Worm (Caenorhabditis elegans) whole organism, late embryonic: ENCODE data around the gene gur-3.

Experiments used
- C08G9.2 ChIP-seq: sonication (generic microtip); optimal IDR thresholded peaks from 2 replicates; lab custom pipeline; 2016; ENCODE audit warnings: mild to moderate bottlenecking, missing genetic modification characterization, moderate library complexity, missing compliant biosample characterization
- F13H6.1 ChIP-seq: sonication (generic microtip); optimal IDR thresholded peaks from 2 replicates; lab custom pipeline; 2016; ENCODE audit warnings: missing genetic modification characterization, missing compliant biosample characterization
- K02D7.2 ChIP-seq: sonication (generic microtip); optimal IDR thresholded peaks from 2 replicates; lab custom pipeline; 2017; ENCODE audit warnings: mild to moderate bottlenecking, missing genetic modification characterization, missing compliant biosample characterization
- K09A11.1 ChIP-seq: sonication (generic microtip); optimal IDR thresholded peaks from 2 replicates; lab custom pipeline; 2017; ENCODE audit warnings: antibody characterized with exemption, mild to moderate bottlenecking, missing genetic modification characterization, missing compliant biosample characterization; ENCODE audit not compliant: insufficient read depth
- Y22D7AL.16 ChIP-seq: sonication (generic microtip); optimal IDR thresholded peaks from 2 replicates; lab custom pipeline; 2016; ENCODE audit warnings: missing genetic modification characterization, missing compliant biosample characterization
- ama-1 ChIP-seq: fragments of 150-350 bp; optimal IDR thresholded peaks from 2 replicates; lab custom pipeline; 2014
- ceh-14 ChIP-seq: sonication (generic microtip); optimal IDR thresholded peaks from 2 replicates; lab custom pipeline; 2016; ENCODE audit warnings: missing genotype, missing genetic modification characterization, missing compliant biosample characterization
- ceh-18 ChIP-seq: sonication (generic microtip); optimal IDR thresholded peaks from 2 replicates; lab custom pipeline; 2016; ENCODE audit warnings: missing genetic modification characterization, missing compliant biosample characterization
- ceh-2 ChIP-seq: sonication (generic microtip); optimal IDR thresholded peaks from 2 replicates; lab custom pipeline; 2016; ENCODE audit warnings: missing genotype, missing genetic modification characterization, missing compliant biosample characterization
- ceh-22 ChIP-seq: sonication (generic microtip); optimal IDR thresholded peaks from 2 replicates; lab custom pipeline; 2017; ENCODE audit warnings: missing biosample characterization, missing genetic modification characterization
- ceh-31 ChIP-seq: sonication (generic microtip); optimal IDR thresholded peaks from 2 replicates; lab custom pipeline; 2016; ENCODE audit warnings: missing genetic modification characterization, missing compliant biosample characterization
- ceh-34 ChIP-seq: sonication (generic microtip); optimal IDR thresholded peaks from 2 replicates; lab custom pipeline; 2016; ENCODE audit warnings: mild to moderate bottlenecking, missing genetic modification characterization, missing compliant biosample characterization
- ceh-45 ChIP-seq: fragments of 200-800 bp; sonication (Bioruptor generic); IDR thresholded peaks from 2 replicates; pipeline ENCODE4 v1.3.6; 2022; ENCODE audit warnings: missing genetic modification reagents, missing genetic modification characterization, missing compliant biosample characterization
- ceh-6 ChIP-seq: fragments of 200-800 bp; sonication (Bioruptor generic); optimal IDR thresholded peaks from 2 replicates; lab custom pipeline; 2018; ENCODE audit warnings: mild to moderate bottlenecking, missing genetic modification characterization, missing compliant biosample characterization
- ceh-9 ChIP-seq: sonication (generic microtip); optimal IDR thresholded peaks from 2 replicates; lab custom pipeline; 2016; ENCODE audit warnings: mild to moderate bottlenecking, missing genetic modification characterization, inconsistent platforms, missing compliant biosample characterization
- che-1 ChIP-seq: sonication (generic microtip); optimal IDR thresholded peaks from 2 replicates; lab custom pipeline; 2016; ENCODE audit warnings: mild to moderate bottlenecking, missing genetic modification characterization, missing compliant biosample characterization
- elt-2 ChIP-seq: sonication (generic microtip); optimal IDR thresholded peaks from 2 replicates; lab custom pipeline; 2016; ENCODE audit warnings: missing genetic modification reagents, missing genetic modification characterization, missing compliant biosample characterization
- elt-4 ChIP-seq: sonication (generic microtip); optimal IDR thresholded peaks from 2 replicates; lab custom pipeline; 2016; ENCODE audit warnings: missing genetic modification characterization, missing compliant biosample characterization
- ets-4 ChIP-seq: sonication (generic microtip); optimal IDR thresholded peaks from 2 replicates; lab custom pipeline; 2016; ENCODE audit warnings: missing genetic modification characterization, missing compliant biosample characterization
- fax-1 ChIP-seq: sonication (generic microtip); optimal IDR thresholded peaks from 2 replicates; lab custom pipeline; 2016; ENCODE audit warnings: missing genotype, missing genetic modification characterization, missing compliant biosample characterization
- fkh-6 ChIP-seq: sonication (generic microtip); optimal IDR thresholded peaks from 2 replicates; lab custom pipeline; 2016; ENCODE audit warnings: missing genetic modification characterization, missing compliant biosample characterization
- gmeb-2 ChIP-seq: sonication (generic microtip); optimal IDR thresholded peaks from 2 replicates; lab custom pipeline; 2016; ENCODE audit warnings: missing genetic modification characterization, inconsistent platforms, missing compliant biosample characterization
- hlh-13 ChIP-seq: fragments of 200-800 bp; sonication (Bioruptor generic); optimal IDR thresholded peaks from 2 replicates; lab custom pipeline; 2018; ENCODE audit warnings: mild to moderate bottlenecking, missing genetic modification characterization, missing compliant biosample characterization
- hlh-15 ChIP-seq: sonication (generic microtip); optimal IDR thresholded peaks from 2 replicates; lab custom pipeline; 2016; ENCODE audit warnings: missing genetic modification characterization, missing compliant biosample characterization
- hlh-30 ChIP-seq: sonication (generic microtip); optimal IDR thresholded peaks from 2 replicates; lab custom pipeline; 2017; ENCODE audit warnings: antibody characterized with exemption, missing genetic modification characterization, missing compliant biosample characterization; ENCODE audit not compliant: insufficient read depth
- hlh-6 ChIP-seq: sonication (generic microtip); optimal IDR thresholded peaks from 2 replicates; lab custom pipeline; 2016; ENCODE audit warnings: missing genotype, missing genetic modification characterization, missing compliant biosample characterization
- hlh-8 ChIP-seq: sonication (generic microtip); optimal IDR thresholded peaks from 2 replicates; lab custom pipeline; 2016; ENCODE audit warnings: missing genotype, missing genetic modification characterization, missing compliant biosample characterization
- lim-6 ChIP-seq: sonication (generic microtip); optimal IDR thresholded peaks from 2 replicates; lab custom pipeline; 2016; ENCODE audit warnings: missing genetic modification characterization, missing compliant biosample characterization
- lin-11 ChIP-seq: fragments of 200-800 bp; sonication (Bioruptor generic); optimal IDR thresholded peaks from 2 replicates; lab custom pipeline; 2018; ENCODE audit warnings: mild to moderate bottlenecking, missing genetic modification characterization, missing compliant biosample characterization
- madf-2 ChIP-seq: sonication (generic microtip); optimal IDR thresholded peaks from 2 replicates; lab custom pipeline; 2017; ENCODE audit warnings: missing genetic modification characterization, missing compliant biosample characterization
- nfya-1 ChIP-seq: sonication (generic microtip); optimal IDR thresholded peaks from 2 replicates; lab custom pipeline; 2017; ENCODE audit warnings: missing genetic modification characterization, mild to moderate bottlenecking, missing compliant biosample characterization, antibody characterized with exemption, moderate library complexity
- nhr-11 ChIP-seq: fragments of 150-350 bp; optimal IDR thresholded peaks from 2 replicates; lab custom pipeline; 2014; ENCODE audit warnings: missing biosample characterization, missing genetic modification characterization
- nhr-232 ChIP-seq: sonication (generic microtip); optimal IDR thresholded peaks from 2 replicates; lab custom pipeline; 2016; ENCODE audit warnings: missing genetic modification characterization, missing compliant biosample characterization
- odd-2 ChIP-seq: sonication (generic microtip); optimal IDR thresholded peaks from 2 replicates; lab custom pipeline; 2017; ENCODE audit warnings: antibody characterized with exemption, mild to moderate bottlenecking, missing genetic modification characterization, missing compliant biosample characterization
- pat-9 ChIP-seq: fragments of 200-800 bp; sonication (Bioruptor generic); optimal IDR thresholded peaks from 2 replicates; lab custom pipeline; 2018; ENCODE audit warnings: mild to moderate bottlenecking, missing genetic modification characterization, moderate library complexity, missing compliant biosample characterization
- pha-2 ChIP-seq: sonication (generic microtip); optimal IDR thresholded peaks from 2 replicates; lab custom pipeline; 2017; ENCODE audit warnings: mild to moderate bottlenecking, missing genetic modification characterization, missing compliant biosample characterization
- pqm-1 ChIP-seq: sonication (generic microtip); optimal IDR thresholded peaks from 2 replicates; lab custom pipeline; 2016; ENCODE audit warnings: missing genetic modification characterization, missing compliant biosample characterization
- pros-1 ChIP-seq: fragments of 150-350 bp; optimal IDR thresholded peaks from 2 replicates; lab custom pipeline; 2014; ENCODE audit warnings: missing biosample characterization, missing genetic modification reagents, missing genetic modification characterization
- ref-2 ChIP-seq: sonication (generic microtip); optimal IDR thresholded peaks from 2 replicates; lab custom pipeline; 2016; ENCODE audit warnings: missing genetic modification characterization, missing compliant biosample characterization
- rnt-1 ChIP-seq: sonication (generic microtip); optimal IDR thresholded peaks from 2 replicates; lab custom pipeline; 2016; ENCODE audit warnings: missing genetic modification characterization, missing compliant biosample characterization
- sdc-2 ChIP-seq: sonication (generic microtip); optimal IDR thresholded peaks from 2 replicates; lab custom pipeline; 2016; ENCODE audit warnings: missing genotype, missing genetic modification characterization, missing compliant biosample characterization
- sox-2 ChIP-seq: fragments of 200-800 bp; sonication (Bioruptor generic); IDR thresholded peaks from 2 replicates; pipeline ENCODE4 v1.3.6; 2022; ENCODE audit warnings: missing genetic modification reagents, missing genetic modification characterization, missing compliant biosample characterization
- sox-4 ChIP-seq: sonication (generic microtip); optimal IDR thresholded peaks from 2 replicates; lab custom pipeline; 2017; ENCODE audit warnings: mild to moderate bottlenecking, missing genetic modification characterization, inconsistent platforms, missing compliant biosample characterization
- tbx-2 ChIP-seq: sonication (generic microtip); optimal IDR thresholded peaks from 2 replicates; lab custom pipeline; 2016; ENCODE audit warnings: missing genetic modification characterization, missing compliant biosample characterization
- unc-3 ChIP-seq, 2 experiments: fragments of 200-800 bp in 1 of 2; sonication (Bioruptor generic) in 1 of 2; sonication (generic microtip) in 1 of 2; conservative IDR thresholded peaks in 1 of 2; optimal IDR thresholded peaks in 1 of 2; 2 replicates each; pipeline versions ENCODE4 v1.3.6 to Lab custom; 2016 to 2022; ENCODE audit warnings: missing compliant biosample characterization in 2 of 2, missing genetic modification characterization in 2 of 2, missing genetic modification reagents in 1 of 2
- unc-42 ChIP-seq: sonication (generic microtip); optimal IDR thresholded peaks from 2 replicates; lab custom pipeline; 2016; ENCODE audit warnings: missing genotype, missing genetic modification characterization, missing compliant biosample characterization
- zip-5 ChIP-seq: sonication (generic microtip); optimal IDR thresholded peaks from 2 replicates; lab custom pipeline; 2016; ENCODE audit warnings: missing genetic modification characterization, missing compliant biosample characterization
- ztf-16 ChIP-seq: sonication (generic microtip); optimal IDR thresholded peaks from 2 replicates; lab custom pipeline; 2017; ENCODE audit warnings: missing genetic modification characterization, missing compliant biosample characterization

Gene gur-3

DNA sequence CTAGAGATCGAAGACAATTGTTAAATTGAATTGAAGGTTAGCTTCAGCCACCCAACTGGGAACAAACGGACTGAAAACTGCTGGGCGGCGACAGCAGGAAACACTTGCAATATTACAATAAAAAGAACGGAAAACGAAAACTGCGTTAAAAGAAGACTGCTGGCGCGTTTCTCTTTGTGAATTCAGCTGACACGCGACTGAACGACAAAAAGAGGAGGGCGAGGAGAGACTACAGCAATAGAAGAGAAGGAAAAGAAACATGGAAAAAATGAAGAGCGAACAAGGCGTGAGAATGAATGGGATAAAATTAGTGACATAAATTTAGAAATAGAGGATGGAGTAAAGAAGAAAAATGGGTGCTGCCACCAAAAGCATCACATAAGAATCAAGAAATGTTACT, 28.4 kb downstream of the gur-3 start:
- TF ChIP-seq ceh-6 (peak; percentile 11), che-1 (peak; percentile 19), odd-2 (no peak), gmeb-2 (tag; lab: Kevin White, UChicago) (no peak), nhr-11 (tag; lab: Kevin White, UChicago) (no peak), F13H6.1 (peak; percentile 65), sox-2 (GFP tag; lab: Robert Waterston, UW) (no peak), ets-4 (tag; lab: Kevin White, UChicago) (no peak), K02D7.2 (tag; lab: Kevin White, UChicago) (no peak), madf-2 (tag; lab: Kevin White, UChicago) (peak; percentile 27), hlh-30 (tag; lab: Kevin White, UChicago) (peak; percentile 83), fax-1 (no peak), ceh-2 (tag; lab: Kevin White, UChicago) (peak; percentile 27), ceh-18 (tag; lab: Kevin White, UChicago) (peak; percentile 86), Y22D7AL.16 (no peak), ama-1 (lab: Kevin White, UChicago) (no peak), lin-11 (tag; lab: Kevin White, UChicago) (peak; percentile 15), hlh-13 (GFP tag; lab: Kevin White, UChicago) (no peak), sox-4 (peak; percentile 5), ceh-22 (tag; lab: Kevin White, UChicago) (no peak), ceh-31 (tag; lab: Kevin White, UChicago) (peak; percentile 81), tbx-2 (tag; lab: Kevin White, UChicago) (peak; percentile 72), ceh-14 (tag; lab: Kevin White, UChicago) (no peak), ztf-16 (tag; lab: Kevin White, UChicago) (no peak), nfya-1 (peak; percentile 76), elt-4 (tag; lab: Kevin White, UChicago) (no peak), ref-2 (peak; percentile 53), lim-6 (tag; lab: Kevin White, UChicago) (peak; percentile 44), ceh-45 (0 out of 2 replicates have a peak, but pooled peaks have one; percentile 6), sdc-2 (peak; percentile 70), K09A11.1 (tag; lab: Kevin White, UChicago) (peak; percentile 18), pqm-1 (tag; lab: Kevin White, UChicago) (no peak), nhr-232 (tag; lab: Kevin White, UChicago) (no peak), C08G9.2 (peak; percentile 34), pros-1 (tag; lab: Kevin White, UChicago) (peak; percentile 40), ceh-9 (tag; lab: Kevin White, UChicago) (no peak), unc-42 (tag; lab: Kevin White, UChicago) (peak; percentile 77), ceh-34 (tag; lab: Kevin White, UChicago) (peak; percentile 33), zip-5 (tag; lab: Kevin White, UChicago) (no peak), hlh-6 (peak; percentile 55), rnt-1 (tag; lab: Kevin White, UChicago) (peak; percentile 44), pat-9 (tag; lab: Kevin White, UChicago) (no peak), pha-2 (tag; lab: Kevin White, UChicago) (no peak), hlh-8 (tag; lab: Kevin White, UChicago) (peak; percentile 46), hlh-15 (no peak), unc-3 (GFP tag; conservative IDR thresholded peaks at IDR 0.05; lab: Robert Waterston, UW) (no peak), unc-3 (tag; optimal IDR thresholded peaks at IDR 0.05; lab: Kevin White, UChicago) (no peak), elt-2 (tag; lab: Kevin White, UChicago) (peak; percentile 32), fkh-6 (tag; lab: Kevin White, UChicago) (peak; percentile 24)
- TF ChIP-seq, all 69 proteins: peak for 26
